Fruit fly (Drosophila melanogaster) whole organism, wandering third instar larva: ENCODE results near the gene Actn.

ENCODE experiments used
- Abd-B ChIP-seq: fragments of >200 bp; optimal IDR thresholded peaks from 2 replicates; lab custom pipeline; 2017; ENCODE audit warnings: missing biosample characterization, missing genetic modification characterization
- CG9705 ChIP-seq: fragments of 200-800 bp; sonication (Bioruptor generic); optimal IDR thresholded peaks from 2 replicates; lab custom pipeline; 2018; ENCODE audit warnings: missing biosample characterization, mild to moderate bottlenecking, missing genetic modification characterization
- CrebA ChIP-seq: fragments of 200-800 bp; sonication (Bioruptor generic); optimal IDR thresholded peaks from 2 replicates; lab custom pipeline; 2016; ENCODE audit warnings: missing biosample characterization, mild to moderate bottlenecking, missing genetic modification characterization, borderline replicate concordance
- Dfd ChIP-seq: fragments of >200 bp; optimal IDR thresholded peaks from 2 replicates; lab custom pipeline; 2017; ENCODE audit warnings: missing biosample characterization, missing genetic modification characterization
- GATAd ChIP-seq: sonication (Bioruptor generic); optimal IDR thresholded peaks from 2 replicates; lab custom pipeline; 2016; ENCODE audit warnings: missing biosample characterization, missing genetic modification characterization
- HLH106 ChIP-seq: fragments of 200-800 bp; optimal IDR thresholded peaks from 3 replicates; lab custom pipeline; 2019; ENCODE audit warnings: missing biosample characterization, mild to moderate bottlenecking, missing genetic modification characterization, moderate library complexity
- Hnf4 ChIP-seq: fragments of 200-800 bp; sonication (Bioruptor generic); optimal IDR thresholded peaks from 2 replicates; lab custom pipeline; 2016; ENCODE audit warnings: missing biosample characterization, mild to moderate bottlenecking, missing genetic modification characterization
- Hr78 ChIP-seq: fragments of >200 bp; optimal IDR thresholded peaks from 2 replicates; lab custom pipeline; 2017; ENCODE audit warnings: missing biosample characterization, missing genetic modification characterization
- Hr83 ChIP-seq: fragments of 200-300 bp; sonication (Bioruptor generic); optimal IDR thresholded peaks from 2 replicates; lab custom pipeline; 2016; ENCODE audit warnings: missing biosample characterization, mild to moderate bottlenecking, missing genetic modification characterization, moderate library complexity; ENCODE audit not compliant: poor library complexity, severe bottlenecking
- Jra ChIP-seq: sonication (Bioruptor generic); optimal IDR thresholded peaks from 2 replicates; lab custom pipeline; 2016; ENCODE audit warnings: missing biosample characterization, missing genetic modification characterization
- Myc ChIP-seq: fragments of >200 bp; optimal IDR thresholded peaks from 2 replicates; lab custom pipeline; 2017
- N ChIP-seq: fragments of >200 bp; optimal IDR thresholded peaks from 2 replicates; lab custom pipeline; 2018; ENCODE audit warnings: missing biosample characterization, missing external identifiers, missing genetic modification characterization
- OdsH ChIP-seq: fragments of 200-800 bp; sonication (Bioruptor generic); optimal IDR thresholded peaks from 2 replicates; lab custom pipeline; 2016; ENCODE audit warnings: missing biosample characterization, mild to moderate bottlenecking, missing genetic modification characterization
- Rel ChIP-seq, 2 experiments: fragments of 200-800 bp; sonication (Bioruptor generic) in 1 of 2; optimal IDR thresholded peaks; 2 replicates in 1 of 2; 3 replicates in 1 of 2; lab custom pipeline; 2016 to 2019; ENCODE audit warnings: mild to moderate bottlenecking in 2 of 2, missing biosample characterization in 2 of 2, missing genetic modification characterization in 2 of 2, moderate library complexity in 1 of 2
- Vsx2 ChIP-seq: fragments of 200-300, 225-300 bp; sonication (Bioruptor generic); optimal IDR thresholded peaks from 2 replicates; lab custom pipeline; 2018; ENCODE audit warnings: missing biosample characterization, missing genetic modification characterization; ENCODE audit not compliant: partially characterized antibody
- br ChIP-seq: fragments of 200-800 bp; sonication (Bioruptor generic); optimal IDR thresholded peaks from 2 replicates; lab custom pipeline; 2016; ENCODE audit warnings: missing biosample characterization, missing genetic modification characterization
- brk ChIP-seq: fragments of 200-800 bp; sonication (Bioruptor generic); optimal IDR thresholded peaks from 2 replicates; lab custom pipeline; 2016; ENCODE audit warnings: missing biosample characterization, mild to moderate bottlenecking, missing genetic modification characterization
- dl ChIP-seq, 2 experiments: fragments of 175-275, 200-275 bp in 1 of 2; fragments of 200-275 bp in 1 of 2; sonication (Bioruptor generic); optimal IDR thresholded peaks; lab custom pipeline; 2018; ENCODE audit warnings: mild to moderate bottlenecking in 2 of 2, missing biosample characterization in 2 of 2, missing genetic modification characterization in 2 of 2, moderate library complexity in 2 of 2; ENCODE audit not compliant: partially characterized antibody in 2 of 2, insufficient read depth in 1 of 2
- dmrt93B ChIP-seq: fragments of 200-800 bp; sonication (Bioruptor generic); optimal IDR thresholded peaks from 2 replicates; lab custom pipeline; 2018; ENCODE audit warnings: missing biosample characterization, mild to moderate bottlenecking, missing genetic modification characterization
- dsf ChIP-seq: sonication (Bioruptor generic); optimal IDR thresholded peaks from 2 replicates; lab custom pipeline; 2016; ENCODE audit warnings: missing biosample characterization, missing genetic modification characterization, borderline replicate concordance
- ey ChIP-seq: fragments of 200-800 bp; sonication (Bioruptor generic); optimal IDR thresholded peaks from 2 replicates; lab custom pipeline; 2016; ENCODE audit warnings: missing biosample characterization, missing genetic modification characterization
- foxo ChIP-seq, 2 experiments: fragments of 200-800 bp; sonication (Bioruptor generic); optimal IDR thresholded peaks; 2 replicates in 1 of 2; 3 replicates in 1 of 2; lab custom pipeline; 2016 to 2017; ENCODE audit warnings: missing biosample characterization in 2 of 2, missing genetic modification characterization in 2 of 2
- fru ChIP-seq: fragments of 200-800 bp; sonication (Bioruptor generic); optimal IDR thresholded peaks from 3 replicates; lab custom pipeline; 2016; ENCODE audit warnings: missing biosample characterization, mild to moderate bottlenecking, missing genetic modification characterization
- h ChIP-seq: fragments of 200-800 bp; sonication (Bioruptor generic); optimal IDR thresholded peaks from 3 replicates; lab custom pipeline; 2016; ENCODE audit warnings: missing biosample characterization, mild to moderate bottlenecking, missing genetic modification characterization
- jim ChIP-seq: fragments of 175-275, 200-325 bp; sonication (Bioruptor generic); optimal IDR thresholded peaks from 2 replicates; lab custom pipeline; 2016; ENCODE audit warnings: missing biosample characterization, mild to moderate bottlenecking, missing genetic modification characterization
- lola ChIP-seq: fragments of >200 bp; optimal IDR thresholded peaks from 2 replicates; lab custom pipeline; 2017; ENCODE audit warnings: missing biosample characterization, missing genetic modification characterization
- sv ChIP-seq: fragments of 200-800 bp; sonication (Bioruptor generic); optimal IDR thresholded peaks from 3 replicates; lab custom pipeline; 2016; ENCODE audit warnings: missing biosample characterization, missing genetic modification characterization
- tai ChIP-seq: sonication (Bioruptor generic); optimal IDR thresholded peaks from 2 replicates; lab custom pipeline; 2016; ENCODE audit warnings: missing biosample characterization, missing genetic modification characterization
- usp ChIP-seq: fragments of >200 bp; optimal IDR thresholded peaks from 2 replicates; lab custom pipeline; 2017; ENCODE audit warnings: missing biosample characterization, missing genetic modification characterization
- woc ChIP-seq: sonication (Bioruptor generic); optimal IDR thresholded peaks from 2 replicates; lab custom pipeline; 2016; ENCODE audit warnings: missing biosample characterization, mild to moderate bottlenecking, missing genetic modification characterization

The Actn gene

dm6 chrX:2076412-2077357 lies 34.6 kb upstream of the Actn start, which contains the start of gene CG4025:
TSS of gene CG4025 (plus strand) at chrX:2076966.
- TF ChIP-seq Rel (GFP tag; optimal IDR thresholded peaks at IDR 0.05; lab: Kevin White, UChicago) = no peak
- TF ChIP-seq Rel (tag; optimal IDR thresholded peaks at IDR 0.05; lab: Kevin White, UChicago) = peak; percentile 98
- peak; percentile 48 for TF ChIP-seq Jra (GFP tag; lab: Kevin White, UChicago)
- peak; percentile 83 for TF ChIP-seq Myc (lab: Kevin White, UChicago)
- TF ChIP-seq CrebA (GFP tag; lab: Kevin White, UChicago) = no peak

dm6 chrX:2075846-2076377 lies 33.8 kb upstream of the Actn start, which contains the start of gene CG4045:
TSS of gene CG4045 (minus strand) at chrX:2075900.
- TF ChIP-seq CG9705 (GFP tag; lab: Kevin White, UChicago) (no peak), fru (GFP tag; lab: Kevin White, UChicago) (peak; percentile 9), ey (GFP tag; lab: Kevin White, UChicago) (no peak), HLH106 (tag; lab: Kevin White, UChicago) (peak; percentile 0), N (GFP tag; lab: Kevin White, UChicago) (no peak), lola (GFP tag; lab: Kevin White, UChicago) (no peak), Rel (GFP tag; optimal IDR thresholded peaks at IDR 0.05; lab: Kevin White, UChicago) (no peak), Rel (tag; optimal IDR thresholded peaks at IDR 0.05; lab: Kevin White, UChicago) (peak; percentile 30), Myc (lab: Kevin White, UChicago) (peak; percentile 10), Jra (GFP tag; lab: Kevin White, UChicago) (no peak), jim (GFP tag; lab: Kevin White, UChicago) (no peak), br (GFP tag; lab: Kevin White, UChicago) (no peak), Dfd (GFP tag; lab: Kevin White, UChicago) (no peak), tai (no peak), foxo (GFP tag; optimal IDR thresholded peaks at IDR 0.05; lab: Kevin White, UChicago) (peak in 1 of 2 experiments; percentile 1)

- TF ChIP-seq Hnf4 (GFP tag; lab: Kevin White, UChicago) (no peak), GATAd (GFP tag; lab: Kevin White, UChicago) (no peak), Myc (lab: Kevin White, UChicago) (no peak), Hr83 (no peak), ey (GFP tag; lab: Kevin White, UChicago) (no peak), Rel (GFP tag; optimal IDR thresholded peaks at IDR 0.05; lab: Kevin White, UChicago) (no peak), Rel (tag; optimal IDR thresholded peaks at IDR 0.05; lab: Kevin White, UChicago) (peak; percentile 58), dsf (no peak), Abd-B (no peak), Jra (GFP tag; lab: Kevin White, UChicago) (no peak), CG9705 (GFP tag; lab: Kevin White, UChicago) (no peak), fru (GFP tag; lab: Kevin White, UChicago) (peak; percentile 12), foxo (GFP tag; optimal IDR thresholded peaks at IDR 0.05; lab: Kevin White, UChicago) (peak in 1 of 2 experiments; percentile 27), brk (GFP tag; lab: Kevin White, UChicago) (no peak), dl (GFP tag; optimal IDR thresholded peaks at IDR 0.05; lab: Kevin White, UChicago; ENCODE audit: insufficient read depth in 1 of 2, partially characterized antibody in 2 of 2) (no peak), Vsx2 (GFP tag; lab: Kevin White, UChicago) (no peak), Hr78 (GFP tag; lab: Kevin White, UChicago) (no peak), br (GFP tag; lab: Kevin White, UChicago) (no peak), h (peak; percentile 18), sv (no peak), dmrt93B (GFP tag; lab: Kevin White, UChicago) (no peak), woc (GFP tag; lab: Kevin White, UChicago) (no peak), OdsH (GFP tag; lab: Kevin White, UChicago) (no peak), usp (GFP tag; lab: Kevin White, UChicago) (no peak), jim (GFP tag; lab: Kevin White, UChicago) (no peak), lola (GFP tag; lab: Kevin White, UChicago) (no peak), CrebA (GFP tag; lab: Kevin White, UChicago) (no peak), HLH106 (tag; lab: Kevin White, UChicago) (no peak)
- TF ChIP-seq, all 38 proteins: peak for 4
These were observed 31.2 kb upstream of the Actn start, which contains the start of gene CG4199 for dm6 chrX:2073325-2073724. TSS of gene CG4199 (minus strand) at chrX:2073483.
